Worm (Caenorhabditis elegans) whole organism, L2 larva: ENCODE measurements around the gene atf-4.
A peak's percentile ranks its signal among the peaks of the same experiment; 100 is the strongest.

Experiments used
- C34F6.9 ChIP-seq: fragments of 150-350 bp; optimal IDR thresholded peaks from 2 replicates; lab custom pipeline; 2014; ENCODE audit warnings: missing biosample characterization, missing genetic modification characterization
- F13H6.1 ChIP-seq: sonication (generic microtip); optimal IDR thresholded peaks from 2 replicates; lab custom pipeline; 2016; ENCODE audit warnings: missing genetic modification characterization, missing compliant biosample characterization
- R02D3.7 ChIP-seq: fragments of 150-350 bp; optimal IDR thresholded peaks from 2 replicates; lab custom pipeline; 2014; ENCODE audit warnings: missing biosample characterization, missing genetic modification characterization
- Y55F3AM.14 ChIP-seq: fragments of 200-800 bp; sonication (Bioruptor generic); optimal IDR thresholded peaks from 2 replicates; lab custom pipeline; 2018; ENCODE audit warnings: mild to moderate bottlenecking, missing genetic modification characterization, missing compliant biosample characterization
- ZK546.5 ChIP-seq: sonication (generic microtip); optimal IDR thresholded peaks from 2 replicates; lab custom pipeline; 2017; ENCODE audit warnings: missing biosample characterization, missing genetic modification characterization
- alr-1 ChIP-seq: fragments of 150-350 bp; optimal IDR thresholded peaks from 2 replicates; lab custom pipeline; 2014; ENCODE audit warnings: missing biosample characterization, missing genetic modification characterization
- aly-2 ChIP-seq: fragments of 150-350 bp; optimal IDR thresholded peaks from 2 replicates; lab custom pipeline; 2014; ENCODE audit warnings: missing biosample characterization, missing genetic modification characterization
- ama-1 ChIP-seq: fragments of 150-350 bp; optimal IDR thresholded peaks from 2 replicates; lab custom pipeline; 2018; ENCODE audit warnings: inconsistent platforms
- blmp-1 ChIP-seq: sonication (generic microtip); optimal IDR thresholded peaks from 2 replicates; lab custom pipeline; 2017; ENCODE audit warnings: missing genetic modification characterization, mild to moderate bottlenecking, missing compliant biosample characterization, antibody characterized with exemption, moderate library complexity; ENCODE audit not compliant: insufficient read depth
- ceh-16 ChIP-seq: fragments of 150-350 bp; optimal IDR thresholded peaks from 2 replicates; lab custom pipeline; 2014; ENCODE audit warnings: missing biosample characterization, missing genetic modification characterization
- ceh-82 ChIP-seq: fragments of 150-350 bp; optimal IDR thresholded peaks from 2 replicates; lab custom pipeline; 2014; ENCODE audit warnings: missing biosample characterization, missing genetic modification characterization
- crh-2 ChIP-seq: sonication (generic microtip); optimal IDR thresholded peaks from 2 replicates; lab custom pipeline; 2017; ENCODE audit warnings: missing biosample characterization, missing genetic modification characterization
- dmd-4 ChIP-seq: sonication (generic microtip); optimal IDR thresholded peaks from 2 replicates; lab custom pipeline; 2017; ENCODE audit warnings: missing biosample characterization, missing genetic modification characterization
- egl-27 ChIP-seq: sonication (generic microtip); optimal IDR thresholded peaks from 3 replicates; lab custom pipeline; 2017; ENCODE audit warnings: missing biosample characterization, missing genetic modification reagents, missing genetic modification characterization
- elt-1 ChIP-seq: fragments of 150-350 bp; optimal IDR thresholded peaks from 2 replicates; lab custom pipeline; 2014; ENCODE audit warnings: missing biosample characterization, missing genetic modification characterization
- elt-3 ChIP-seq: sonication (generic microtip); optimal IDR thresholded peaks from 2 replicates; lab custom pipeline; 2017; ENCODE audit warnings: missing biosample characterization, missing genetic modification characterization
- fos-1 ChIP-seq: fragments of 150-350 bp; optimal IDR thresholded peaks from 2 replicates; lab custom pipeline; 2014; ENCODE audit warnings: missing biosample characterization, missing genetic modification characterization
- gmeb-1 ChIP-seq: fragments of 150-350 bp; optimal IDR thresholded peaks from 2 replicates; lab custom pipeline; 2014; ENCODE audit warnings: missing biosample characterization, missing genetic modification characterization
- lin-11 ChIP-seq: fragments of 150-350 bp; sonication (generic microtip); optimal IDR thresholded peaks from 2 replicates; lab custom pipeline; 2014; ENCODE audit warnings: missing biosample characterization, missing genetic modification characterization, inconsistent platforms, mixed read lengths
- lin-13 ChIP-seq: fragments of 150-350 bp; optimal IDR thresholded peaks from 2 replicates; lab custom pipeline; 2014; ENCODE audit warnings: missing biosample characterization, missing genetic modification reagents, missing genetic modification characterization
- lin-39 ChIP-seq: fragments of 150-350 bp; optimal IDR thresholded peaks from 2 replicates; lab custom pipeline; 2014; ENCODE audit warnings: missing biosample characterization, missing genetic modification reagents, missing genetic modification characterization
- lsy-2 ChIP-seq, 2 experiments: fragments of 150-350 bp in 1 of 2; sonication (generic microtip) in 1 of 2; optimal IDR thresholded peaks; 2 replicates each; lab custom pipeline; 2014 to 2017; ENCODE audit warnings: missing biosample characterization in 2 of 2, missing genetic modification characterization in 2 of 2
- mab-5 ChIP-seq: fragments of 150-350 bp; optimal IDR thresholded peaks from 2 replicates; lab custom pipeline; 2014; ENCODE audit warnings: missing biosample characterization, missing genetic modification characterization
- mbf-1 ChIP-seq: sonication (generic microtip); optimal IDR thresholded peaks from 2 replicates; lab custom pipeline; 2017; ENCODE audit warnings: missing biosample characterization, missing genetic modification characterization
- mdl-1 ChIP-seq, 2 experiments: fragments of 150-350 bp in 1 of 2; sonication (generic microtip) in 1 of 2; optimal IDR thresholded peaks; 2 replicates each; lab custom pipeline; 2017; ENCODE audit warnings: missing biosample characterization in 2 of 2, missing genetic modification characterization in 2 of 2
- nhr-10 ChIP-seq: sonication (generic microtip); optimal IDR thresholded peaks from 2 replicates; lab custom pipeline; 2017; ENCODE audit warnings: missing biosample characterization, missing genetic modification characterization
- nhr-11 ChIP-seq: fragments of 150-350 bp; optimal IDR thresholded peaks from 2 replicates; lab custom pipeline; 2014; ENCODE audit warnings: missing biosample characterization, missing genetic modification characterization
- nhr-12 ChIP-seq: fragments of 150-350 bp; optimal IDR thresholded peaks from 2 replicates; lab custom pipeline; 2014; ENCODE audit warnings: missing biosample characterization, missing genetic modification characterization
- nhr-129 ChIP-seq: fragments of 150-350 bp; optimal IDR thresholded peaks from 2 replicates; lab custom pipeline; 2014; ENCODE audit warnings: missing biosample characterization, missing genetic modification characterization
- nhr-21 ChIP-seq: fragments of 150-350 bp; optimal IDR thresholded peaks from 2 replicates; lab custom pipeline; 2014; ENCODE audit warnings: missing biosample characterization, missing genetic modification characterization
- nhr-23 ChIP-seq: fragments of 150-350 bp; optimal IDR thresholded peaks from 2 replicates; lab custom pipeline; 2014; ENCODE audit warnings: missing biosample characterization, missing genetic modification reagents, missing genetic modification characterization
- nhr-237 ChIP-seq: fragments of 150-350 bp; optimal IDR thresholded peaks from 2 replicates; lab custom pipeline; 2014; ENCODE audit warnings: missing biosample characterization, missing genetic modification characterization
- nhr-25 ChIP-seq: fragments of 150-350 bp; sonication (generic microtip); optimal IDR thresholded peaks from 3 replicates; lab custom pipeline; 2014; ENCODE audit warnings: missing biosample characterization, missing genetic modification characterization
- nhr-6 ChIP-seq: fragments of 150-350 bp; optimal IDR thresholded peaks from 2 replicates; lab custom pipeline; 2014; ENCODE audit warnings: missing biosample characterization, missing genetic modification characterization
- nhr-77 ChIP-seq: fragments of 150-350 bp; optimal IDR thresholded peaks from 2 replicates; lab custom pipeline; 2014; ENCODE audit warnings: missing biosample characterization, missing genetic modification characterization
- peb-1 ChIP-seq: fragments of 150-350 bp; optimal IDR thresholded peaks from 2 replicates; lab custom pipeline; 2014; ENCODE audit warnings: missing biosample characterization, missing genetic modification characterization
- sem-4 ChIP-seq: fragments of 150-350 bp; optimal IDR thresholded peaks from 2 replicates; lab custom pipeline; 2014; ENCODE audit warnings: missing biosample characterization, missing genetic modification reagents, missing genetic modification characterization
- skn-1 ChIP-seq: sonication (generic microtip); optimal IDR thresholded peaks from 2 replicates; lab custom pipeline; 2017; ENCODE audit warnings: missing biosample characterization, missing genetic modification characterization
- sma-3 ChIP-seq: sonication (generic microtip); optimal IDR thresholded peaks from 2 replicates; lab custom pipeline; 2016; ENCODE audit warnings: missing genetic modification reagents, missing genetic modification characterization, missing compliant biosample characterization
- sma-9 ChIP-seq, 2 experiments: fragments of 150-350 bp in 1 of 2; sonication (generic microtip) in 1 of 2; optimal IDR thresholded peaks; 2 replicates each; lab custom pipeline; 2014 to 2016; ENCODE audit warnings: missing genetic modification characterization in 2 of 2, mild to moderate bottlenecking in 1 of 2, missing biosample characterization in 1 of 2, missing compliant biosample characterization in 1 of 2, missing genetic modification reagents in 1 of 2, moderate library complexity in 1 of 2
- snpc-4 ChIP-seq: fragments of 150-350 bp; optimal IDR thresholded peaks from 2 replicates; lab custom pipeline; 2014; ENCODE audit warnings: missing biosample characterization, missing genetic modification characterization
- unc-39 ChIP-seq: fragments of 150-350 bp; optimal IDR thresholded peaks from 2 replicates; lab custom pipeline; 2014; ENCODE audit warnings: missing biosample characterization, missing genetic modification characterization
- unc-55 ChIP-seq: fragments of 150-350 bp; sonication (generic microtip); optimal IDR thresholded peaks from 3 replicates; lab custom pipeline; 2014; ENCODE audit warnings: missing biosample characterization, missing genetic modification reagents, missing genetic modification characterization
- unc-62 ChIP-seq: fragments of 150-350 bp; optimal IDR thresholded peaks from 2 replicates; lab custom pipeline; 2014; ENCODE audit warnings: missing biosample characterization, missing genetic modification reagents, missing genetic modification characterization
- zag-1 ChIP-seq: fragments of 150-350 bp; optimal IDR thresholded peaks from 2 replicates; lab custom pipeline; 2014; ENCODE audit warnings: missing biosample characterization, missing genetic modification characterization
- ztf-1 ChIP-seq: fragments of 200-800 bp; sonication (Bioruptor generic); conservative IDR thresholded peaks from 2 replicates; pipeline ENCODE4 v1.3.6; 2022; ENCODE audit warnings: missing genetic modification characterization, missing compliant biosample characterization
- ztf-11 ChIP-seq: sonication (generic microtip); optimal IDR thresholded peaks from 2 replicates; lab custom pipeline; 2017; ENCODE audit warnings: missing biosample characterization, missing genetic modification characterization
- ztf-4 ChIP-seq: fragments of 150-350 bp; optimal IDR thresholded peaks from 2 replicates; lab custom pipeline; 2014; ENCODE audit warnings: missing biosample characterization, missing genetic modification characterization

atf-4 gene

DNA sequence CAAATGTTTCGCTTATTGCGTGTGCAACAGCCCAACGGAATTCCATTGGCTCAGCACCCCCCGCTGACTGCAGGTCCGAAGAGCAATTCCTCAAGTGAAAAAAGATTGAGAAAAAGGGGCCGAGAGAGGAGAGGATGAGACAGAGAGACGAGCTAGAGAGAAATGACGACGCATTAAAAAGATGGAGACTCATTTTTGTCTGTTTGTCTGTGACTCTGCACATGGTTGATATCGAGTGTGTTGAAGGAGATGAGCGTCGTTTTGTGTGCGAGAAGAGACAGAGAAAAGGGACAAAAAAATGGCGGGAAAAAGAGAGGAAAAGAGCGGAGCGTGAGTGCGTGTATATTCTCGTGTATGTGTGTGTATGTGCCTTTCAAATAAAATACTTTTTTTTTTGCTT lies 30.4 kb upstream of the atf-4 start:
- TF ChIP-seq nhr-6 (tag; lab: Kevin White, UChicago) (peak; percentile 87), lin-39 (tag; lab: Kevin White, UChicago) (peak; percentile 50), ceh-82 (tag; lab: Kevin White, UChicago) (peak; percentile 51), ztf-4 (peak; percentile 78), crh-2 (peak; percentile 93), lsy-2 (tag; optimal IDR thresholded peaks at IDR 0.05; lab: Kevin White, UChicago) (peak; percentile 43 to 89), unc-62 (GFP tag; lab: Kevin White, UChicago) (peak; percentile 5), F13H6.1 (tag; lab: Kevin White, UChicago) (peak; percentile 94), fos-1 (tag; lab: Kevin White, UChicago) (peak; percentile 97), peb-1 (tag; lab: Kevin White, UChicago) (no peak), mab-5 (peak; percentile 89), sma-3 (peak; percentile 52), gmeb-1 (peak; percentile 54), nhr-25 (tag; lab: Kevin White, UChicago) (peak; percentile 37), C34F6.9 (tag; lab: Kevin White, UChicago) (peak; percentile 98), aly-2 (no peak), egl-27 (tag; lab: Kevin White, UChicago) (peak; percentile 96), nhr-129 (tag; lab: Kevin White, UChicago) (peak; percentile 98), zag-1 (peak; percentile 96), lin-11 (tag; lab: Kevin White, UChicago) (peak; percentile 85), elt-3 (tag; lab: Kevin White, UChicago) (no peak), sem-4 (tag; lab: Kevin White, UChicago) (peak; percentile 87), ZK546.5 (peak; percentile 5), unc-55 (GFP tag; lab: Kevin White, UChicago) (peak; percentile 94), nhr-12 (tag; lab: Kevin White, UChicago) (no peak), mdl-1 (tag; optimal IDR thresholded peaks at IDR 0.05; lab: Kevin White, UChicago) (peak; percentile 74 to 93), ztf-11 (tag; lab: Kevin White, UChicago) (no peak), R02D3.7 (no peak), elt-1 (tag; lab: Kevin White, UChicago) (no peak), Y55F3AM.14 (GFP tag; lab: Kevin White, UChicago) (peak; percentile 81), nhr-77 (tag; lab: Kevin White, UChicago) (no peak), alr-1 (tag; lab: Kevin White, UChicago) (no peak), nhr-21 (peak; percentile 44), ztf-1 (GFP tag; lab: Robert Waterston, UW) (no peak), snpc-4 (peak; percentile 57), nhr-11 (tag; lab: Kevin White, UChicago) (no peak), skn-1 (peak; percentile 24), dmd-4 (tag; lab: Kevin White, UChicago) (peak; percentile 42), nhr-10 (no peak), mbf-1 (tag; lab: Kevin White, UChicago) (no peak), unc-39 (tag; lab: Kevin White, UChicago) (peak; percentile 3), sma-9 (GFP tag; optimal IDR thresholded peaks at IDR 0.05; lab: Kevin White, UChicago) (peak; percentile 93), sma-9 (tag; optimal IDR thresholded peaks at IDR 0.05; lab: Kevin White, UChicago) (no peak), nhr-237 (tag; lab: Kevin White, UChicago) (no peak), lin-13 (GFP tag; lab: Kevin White, UChicago) (peak; percentile 90), ceh-16 (tag; lab: Kevin White, UChicago) (no peak), blmp-1 (tag; lab: Kevin White, UChicago) (no peak), nhr-23 (tag; lab: Kevin White, UChicago) (no peak), ama-1 (lab: Kevin White, UChicago) (peak; percentile 39)
